Worm (Caenorhabditis elegans): ENCODE measurements around the gene gpd-1.
"Not testable (repeated sequence)": the region's sequence is repeated elsewhere in the genome, so short reads cannot be mapped to it uniquely, and the experiment has no call there.

The gpd-1 gene

ce11 chrII:10421941-10422340, 28.0 kb downstream of the gpd-1 start, which contains the start of gene frpr-21:
Gene frpr-21, minus strand, starts transcription at chrII:10422041.
- TF ChIP-seq Y48G9A.11 (GFP tag; IDR thresholded peaks at IDR 0.05) (no peak), F37D6.2 (tag; optimal IDR thresholded peaks at IDR 0.05) (no peak), arid-1 (GFP tag; conservative IDR thresholded peaks at IDR 0.05) (no peak)

- TF ChIP-seq ztf-11 (tag; optimal IDR thresholded peaks at IDR 0.05): no peak
- TF ChIP-seq mdt-29 (GFP tag; IDR thresholded peaks at IDR 0.05): no peak
- TF ChIP-seq F44E2.7 (GFP tag; IDR thresholded peaks at IDR 0.05): no peak
- TF ChIP-seq pqm-1 (tag; optimal IDR thresholded peaks at IDR 0.05): no peak
- no peak for TF ChIP-seq mes-2 (tag; optimal IDR thresholded peaks at IDR 0.05; ENCODE audit: poor library complexity, severe bottlenecking)
- TF ChIP-seq ceh-44 (GFP tag; IDR thresholded peaks at IDR 0.05): no peak
- no peak for TF ChIP-seq Y48G9A.11 (GFP tag; IDR thresholded peaks at IDR 0.05)
Measured at ce11 chrII:10435836-10436235, 41.9 kb downstream of the gpd-1 start, which contains the start of gene cut-4. Gene cut-4, plus strand, starts transcription at chrII:10436136.

- peak; percentile 94 for TF ChIP-seq aha-1 (tag)
- no peak for TF ChIP-seq daf-8 (GFP tag; IDR thresholded peaks at IDR 0.05)
Measured at ce11 chrII:10437840-10438239, 43.9 kb downstream of the gpd-1 start.

- TF ChIP-seq lin-38 (GFP tag; IDR thresholded peaks at IDR 0.05): no peak
Measured at ce11 chrII:10439976-10440375, 46.0 kb downstream of the gpd-1 start, which contains the start of gene E04D5.4. Gene E04D5.4, plus strand, starts transcription at chrII:10440276.

ce11 chrII:10442846-10443245, 48.9 kb downstream of the gpd-1 start, which contains the start of gene ZK673.1:
Gene ZK673.1, plus strand, starts transcription at chrII:10443146.
- TF ChIP-seq unc-62 (GFP tag; optimal IDR thresholded peaks at IDR 0.05 in 1 of 2): peak in 1 of 2 experiments; percentile 56
- TF ChIP-seq unc-62 (tag; optimal IDR thresholded peaks at IDR 0.05): not testable (repeated sequence)

- TF ChIP-seq mxl-3 (GFP tag; optimal IDR thresholded peaks at IDR 0.05) (peak; percentile 23), nhr-77 (tag; optimal IDR thresholded peaks at IDR 0.05) (peak; percentile 18), hlh-30 (tag; optimal IDR thresholded peaks at IDR 0.05; ENCODE audit: insufficient read depth) (peak; percentile 58), hlh-11 (tag; optimal IDR thresholded peaks at IDR 0.05) (peak; percentile 56), dve-1 (tag; optimal IDR thresholded peaks at IDR 0.05; ENCODE audit: insufficient read depth) (peak; percentile 51), nhr-28 (tag; optimal IDR thresholded peaks at IDR 0.05) (peak; percentile 62), daf-16 (GFP tag; optimal IDR thresholded peaks at IDR 0.05) (no peak), daf-16 (tag; optimal IDR thresholded peaks at IDR 0.05) (peak; percentile 46), ceh-82 (tag; optimal IDR thresholded peaks at IDR 0.05) (no peak), nhr-76 (tag; optimal IDR thresholded peaks at IDR 0.05) (no peak), dmd-6 (GFP tag; IDR thresholded peaks at IDR 0.05) (peak; percentile 83), pqm-1 (tag; optimal IDR thresholded peaks at IDR 0.05) (peak; percentile 42), dpl-1 (GFP tag; optimal IDR thresholded peaks at IDR 0.05) (no peak), mdl-1 (tag; optimal IDR thresholded peaks at IDR 0.05) (peak in 1 of 2 experiments; percentile 19), vab-7 (GFP tag; IDR thresholded peaks at IDR 0.05) (no peak)
Measured at ce11 chrII:10443898-10444297, 50.0 kb downstream of the gpd-1 start.

Data from whole organism, L4 larva.